Fruit fly (Drosophila melanogaster) whole organism, embryonic: ENCODE data around the gene CG12182.

Experiments used
- Bteb2 ChIP-seq: fragments of 200-800 bp; sonication (Bioruptor generic); optimal IDR thresholded peaks from 2 replicates; lab custom pipeline; 2016; ENCODE audit warnings: missing biosample characterization, missing genetic modification characterization
- CG10565 ChIP-seq: fragments of 200-800 bp; sonication (Bioruptor generic); optimal IDR thresholded peaks from 3 replicates; lab custom pipeline; 2016; ENCODE audit warnings: missing biosample characterization, mild to moderate bottlenecking, missing genetic modification characterization
- CG10979 ChIP-seq: fragments of 200-800 bp; sonication (Bioruptor generic); optimal IDR thresholded peaks from 2 replicates; lab custom pipeline; 2018; ENCODE audit warnings: missing biosample characterization, mild to moderate bottlenecking, missing genetic modification characterization, moderate library complexity
- CG13123 ChIP-seq: fragments of 200-800 bp; sonication (Bioruptor generic); optimal IDR thresholded peaks from 2 replicates; lab custom pipeline; 2016; ENCODE audit warnings: missing biosample characterization, missing genetic modification characterization
- CG13624 ChIP-seq: fragments of 200-800 bp; sonication (Bioruptor generic); optimal IDR thresholded peaks from 2 replicates; lab custom pipeline; 2016; ENCODE audit warnings: missing biosample characterization, missing genetic modification characterization
- CG13775 ChIP-seq: fragments of 200-800 bp; sonication (Bioruptor generic); optimal IDR thresholded peaks from 3 replicates; lab custom pipeline; 2017; ENCODE audit warnings: missing biosample characterization, mild to moderate bottlenecking, missing genetic modification characterization
- CG14050 ChIP-seq: fragments of 200-800 bp; sonication (Bioruptor generic); IDR thresholded peaks from 3 replicates; pipeline ENCODE4 v1.3.6; 2022; ENCODE audit warnings: missing biosample characterization, missing genetic modification characterization
- CG1602 ChIP-seq: fragments of 200-800 bp; sonication (Bioruptor generic); optimal IDR thresholded peaks from 3 replicates; lab custom pipeline; 2016; ENCODE audit warnings: missing biosample characterization, missing genetic modification characterization
- CG16779 ChIP-seq: fragments of 200-800 bp; sonication (Bioruptor generic); IDR thresholded peaks from 2 replicates; pipeline ENCODE4 v1.3.6; 2022; ENCODE audit warnings: missing biosample characterization, missing genetic modification characterization
- CG16815 ChIP-seq: fragments of 200-800 bp; sonication (Bioruptor generic); optimal IDR thresholded peaks from 3 replicates; lab custom pipeline; 2017; ENCODE audit warnings: missing biosample characterization, mild to moderate bottlenecking, missing genetic modification characterization
- CG17829 ChIP-seq: fragments of 200-800 bp; optimal IDR thresholded peaks from 2 replicates; lab custom pipeline; 2019; ENCODE audit warnings: missing biosample characterization, mild to moderate bottlenecking, missing genetic modification characterization, moderate library complexity
- CG17912 ChIP-seq: fragments of 200-800 bp; sonication (Bioruptor generic); optimal IDR thresholded peaks from 2 replicates; lab custom pipeline; 2018; ENCODE audit warnings: missing biosample characterization, mild to moderate bottlenecking, missing genetic modification characterization
- CG18476 ChIP-seq: fragments of 200-800 bp; sonication (Bioruptor generic); optimal IDR thresholded peaks from 2 replicates; lab custom pipeline; 2016; ENCODE audit warnings: missing biosample characterization, mild to moderate bottlenecking, missing genetic modification characterization
- CG18599 ChIP-seq: fragments of 200-800 bp; sonication (Bioruptor generic); optimal IDR thresholded peaks from 3 replicates; lab custom pipeline; 2017; ENCODE audit warnings: missing biosample characterization, missing genetic modification characterization, mild to moderate bottlenecking, moderate library complexity, missing genetic modification reagents
- CG18619 ChIP-seq: fragments of 200-800 bp; sonication (Bioruptor generic); optimal IDR thresholded peaks from 3 replicates; lab custom pipeline; 2017; ENCODE audit warnings: missing biosample characterization, mild to moderate bottlenecking, missing genetic modification characterization
- CG2712 ChIP-seq: fragments of 200-800 bp; optimal IDR thresholded peaks from 3 replicates; lab custom pipeline; 2019; ENCODE audit warnings: missing biosample characterization, mild to moderate bottlenecking, missing genetic modification characterization, moderate library complexity
- CG3163 ChIP-seq: fragments of 200-800 bp; sonication (Bioruptor generic); optimal IDR thresholded peaks from 3 replicates; lab custom pipeline; 2016; ENCODE audit warnings: missing biosample characterization, missing genetic modification characterization
- CG4360 ChIP-seq: fragments of 200-800 bp; sonication (Bioruptor generic); IDR thresholded peaks from 2 replicates; pipeline ENCODE4 v1.3.6; 2022; ENCODE audit warnings: missing biosample characterization, missing genetic modification characterization
- CG4617 ChIP-seq: fragments of 200-800 bp; sonication (Bioruptor generic); optimal IDR thresholded peaks from 3 replicates; lab custom pipeline; 2016; ENCODE audit warnings: missing biosample characterization, missing genetic modification characterization, borderline replicate concordance
- CG7357 ChIP-seq: fragments of 200-800 bp; sonication (Bioruptor generic); IDR thresholded peaks from 3 replicates; pipeline ENCODE4 v1.3.6; 2022; ENCODE audit warnings: missing biosample characterization, missing genetic modification characterization
- CG7372 ChIP-seq: fragments of 200-800 bp; sonication (Bioruptor generic); IDR thresholded peaks from 2 replicates; pipeline ENCODE4 v1.3.6; 2022; ENCODE audit warnings: missing biosample characterization, missing genetic modification characterization
- CG8478 ChIP-seq: fragments of >200 bp; optimal IDR thresholded peaks from 2 replicates; lab custom pipeline; 2018
- CHES-1-like ChIP-seq: fragments of 200-800 bp; sonication (Bioruptor generic); optimal IDR thresholded peaks from 2 replicates; lab custom pipeline; 2016; ENCODE audit warnings: missing biosample characterization, missing genetic modification characterization
- CrebB ChIP-seq: fragments of 200-800 bp; sonication (Bioruptor generic); optimal IDR thresholded peaks from 3 replicates; lab custom pipeline; 2018; ENCODE audit warnings: missing biosample characterization, mild to moderate bottlenecking, missing genetic modification characterization
- Ets65A ChIP-seq: fragments of 200-800 bp; sonication (Bioruptor generic); peaks from one replicate; lab custom pipeline; 2016; ENCODE audit warnings: missing biosample characterization, missing genetic modification characterization
- Fer1 ChIP-seq: fragments of 200-800 bp; sonication (Bioruptor generic); optimal IDR thresholded peaks from 2 replicates; lab custom pipeline; 2017; ENCODE audit warnings: missing biosample characterization, mild to moderate bottlenecking, missing genetic modification characterization
- HLH3B ChIP-seq: fragments of 200-800 bp; sonication (Bioruptor generic); IDR thresholded peaks from 2 replicates; pipeline ENCODE4 v1.3.6; 2022; ENCODE audit warnings: missing biosample characterization, missing genetic modification characterization
- Hr3 ChIP-seq: fragments of 200-800 bp; sonication (Bioruptor generic); optimal IDR thresholded peaks from 3 replicates; lab custom pipeline; 2016; ENCODE audit warnings: missing biosample characterization, missing genetic modification characterization
- Hr78 ChIP-seq, 2 experiments: fragments of 200-800 bp in 1 of 2; fragments of >200 bp in 1 of 2; sonication (Bioruptor generic) in 1 of 2; optimal IDR thresholded peaks; 2 replicates each; lab custom pipeline; 2017 to 2019; ENCODE audit warnings: missing biosample characterization in 2 of 2, missing genetic modification characterization in 2 of 2, mild to moderate bottlenecking in 1 of 2, moderate library complexity in 1 of 2
- Kr ChIP-seq: fragments of 200-800 bp; sonication (Bioruptor generic); optimal IDR thresholded peaks from 2 replicates; lab custom pipeline; 2017; ENCODE audit warnings: missing biosample characterization, mild to moderate bottlenecking, missing genetic modification characterization
- Myb ChIP-seq: fragments of 200-800 bp; sonication (Bioruptor generic); optimal IDR thresholded peaks from 2 replicates; lab custom pipeline; 2016; ENCODE audit warnings: missing biosample characterization, missing genetic modification characterization
- Nf-YB ChIP-seq: fragments of 200-800 bp; sonication (Bioruptor generic); optimal IDR thresholded peaks from 3 replicates; lab custom pipeline; 2019; ENCODE audit warnings: missing biosample characterization, mild to moderate bottlenecking, missing genetic modification characterization, moderate library complexity
- Optix ChIP-seq: fragments of 200-800 bp; sonication (Bioruptor generic); IDR thresholded peaks from 3 replicates; pipeline ENCODE4 v1.3.6; 2022; ENCODE audit warnings: missing biosample characterization, missing genetic modification characterization
- TFAM ChIP-seq: fragments of 200-800 bp; sonication (Bioruptor generic); optimal IDR thresholded peaks from 2 replicates; lab custom pipeline; 2017; ENCODE audit warnings: missing biosample characterization, missing genetic modification characterization, inconsistent platforms
- aop ChIP-seq: fragments of 200-800 bp; sonication (Bioruptor generic); IDR thresholded peaks from 2 replicates; pipeline ENCODE4 v1.3.6; 2022; ENCODE audit warnings: missing biosample characterization, missing genetic modification characterization
- bbx ChIP-seq: fragments of 200-800 bp; sonication (Bioruptor generic); IDR thresholded peaks from 2 replicates; pipeline ENCODE4 v1.3.6; 2022; ENCODE audit warnings: missing biosample characterization, missing genetic modification characterization; ENCODE audit not compliant: partially characterized antibody
- cato ChIP-seq: fragments of 200-800 bp; sonication (Bioruptor generic); optimal IDR thresholded peaks from 2 replicates; lab custom pipeline; 2016; ENCODE audit warnings: missing biosample characterization, missing genetic modification characterization, borderline replicate concordance
- grau ChIP-seq: fragments of 200-800 bp; optimal IDR thresholded peaks from 3 replicates; lab custom pipeline; 2019; ENCODE audit warnings: missing biosample characterization, mild to moderate bottlenecking, missing genetic modification characterization, moderate library complexity
- pb ChIP-seq: fragments of 200-800 bp; sonication (Bioruptor generic); optimal IDR thresholded peaks from 3 replicates; lab custom pipeline; 2016; ENCODE audit warnings: missing biosample characterization, missing genetic modification characterization
- pnt ChIP-seq: fragments of 200-800 bp; sonication (Bioruptor generic); optimal IDR thresholded peaks from 3 replicates; lab custom pipeline; 2016; ENCODE audit warnings: missing biosample characterization, missing genetic modification characterization
- pum ChIP-seq: fragments of 200-800 bp; sonication (Bioruptor generic); optimal IDR thresholded peaks from 2 replicates; lab custom pipeline; 2016; ENCODE audit warnings: missing biosample characterization, missing genetic modification characterization
- sens ChIP-seq: fragments of 200-800 bp; sonication (Bioruptor generic); peaks from one replicate; lab custom pipeline; 2016; ENCODE audit warnings: missing biosample characterization, missing genetic modification characterization
- sima ChIP-seq: fragments of 200-800 bp; sonication (Bioruptor generic); optimal IDR thresholded peaks from 2 replicates; lab custom pipeline; 2016; ENCODE audit warnings: missing biosample characterization, missing genetic modification characterization
- slou ChIP-seq: fragments of 200-800 bp; sonication (Bioruptor generic); optimal IDR thresholded peaks from 3 replicates; lab custom pipeline; 2016; ENCODE audit warnings: missing biosample characterization, missing genetic modification characterization
- sna ChIP-seq: fragments of 200-800 bp; sonication (Bioruptor generic); IDR thresholded peaks from 2 replicates; pipeline ENCODE4 v1.3.6; 2022; ENCODE audit warnings: missing biosample characterization, missing genetic modification characterization; ENCODE audit not compliant: partially characterized antibody
- tap ChIP-seq: fragments of 200-800 bp; optimal IDR thresholded peaks from 3 replicates; lab custom pipeline; 2019; ENCODE audit warnings: missing biosample characterization, mild to moderate bottlenecking, missing genetic modification characterization, moderate library complexity
- tna ChIP-seq: fragments of 200-800 bp; sonication (Bioruptor generic); IDR thresholded peaks from 2 replicates; pipeline ENCODE4 v1.3.6; 2022; ENCODE audit warnings: missing biosample characterization, missing genetic modification characterization; ENCODE audit not compliant: partially characterized antibody
- tx ChIP-seq: fragments of 200-800 bp; sonication (Bioruptor generic); optimal IDR thresholded peaks from 2 replicates; lab custom pipeline; 2016; ENCODE audit warnings: missing biosample characterization, missing genetic modification characterization
- vfl ChIP-seq: fragments of 200-800 bp; sonication (Bioruptor generic); optimal IDR thresholded peaks from 2 replicates; lab custom pipeline; 2016; ENCODE audit warnings: missing biosample characterization, missing genetic modification characterization
- wek ChIP-seq: fragments of 200-800 bp; sonication (Bioruptor generic); optimal IDR thresholded peaks from 3 replicates; lab custom pipeline; 2018; ENCODE audit warnings: missing biosample characterization, mild to moderate bottlenecking, missing genetic modification characterization, moderate library complexity

The CG12182 gene

dm6 chr3L:2582753-2583536 is 16.4 kb downstream of the CG12182 start (continued):
- TF ChIP-seq aop (GFP tag; lab: Robert Waterston, UW) (0 out of 2 replicates have a peak, but pooled peaks have one; percentile 52), CG2712 (peak; percentile 91), CG1602 (GFP tag; lab: Kevin White, UChicago) (peak; percentile 67), CG17829 (tag; lab: Kevin White, UChicago) (peak; percentile 85), CG14050 (GFP tag; lab: Robert Waterston, UW) (peak; percentile 68), slou (GFP tag; lab: Kevin White, UChicago) (no peak), Bteb2 (GFP tag; lab: Kevin White, UChicago) (peak; percentile 30), CG7357 (GFP tag; lab: Robert Waterston, UW) (peak; percentile 71), cato (GFP tag; lab: Kevin White, UChicago) (peak; percentile 63), Ets65A (peak; percentile 97), CG10979 (peak; percentile 88), tx (GFP tag; lab: Kevin White, UChicago) (peak; percentile 64), wek (GFP tag; lab: Kevin White, UChicago) (peak; percentile 42), CG13775 (peak; percentile 60), tap (tag; lab: Kevin White, UChicago) (peak; percentile 91), tna (GFP tag; lab: Robert Waterston, UW) (no peak), HLH3B (peak; percentile 86), pnt (peak; percentile 58), CG8478 (lab: Kevin White, UChicago) (no peak), grau (peak; percentile 75), Nf-YB (peak; percentile 37), Hr3 (GFP tag; lab: Kevin White, UChicago) (peak; percentile 75), CG4360 (GFP tag; lab: Robert Waterston, UW) (peak; percentile 54), vfl (no peak), TFAM (GFP tag; lab: Kevin White, UChicago) (peak; percentile 49), CG4617 (GFP tag; lab: Kevin White, UChicago) (peak; percentile 57), sima (GFP tag; lab: Kevin White, UChicago) (peak; percentile 53), CG7372 (GFP tag; lab: Robert Waterston, UW) (peak; percentile 66), Fer1 (GFP tag; lab: Kevin White, UChicago) (peak; percentile 58), pum (GFP tag; lab: Kevin White, UChicago) (peak; percentile 73), CG13624 (GFP tag; lab: Kevin White, UChicago) (peak; percentile 49), Optix (GFP tag; lab: Robert Waterston, UW) (peak; percentile 87), Kr (GFP tag; lab: Kevin White, UChicago) (no peak), Myb (peak; percentile 25), CG16779 (GFP tag; lab: Robert Waterston, UW) (no peak), CG13123 (GFP tag; lab: Kevin White, UChicago) (peak; percentile 26), CG10565 (GFP tag; lab: Kevin White, UChicago) (peak; percentile 15), CG16815 (peak; percentile 15), CG3163 (GFP tag; lab: Kevin White, UChicago) (peak; percentile 42), CG18619 (GFP tag; lab: Kevin White, UChicago) (peak; percentile 46), CG17912 (GFP tag; lab: Kevin White, UChicago) (no peak), CG18599 (peak; percentile 54), CHES-1-like (peak; percentile 37), CG18476 (GFP tag; lab: Kevin White, UChicago) (peak; percentile 67), pb (GFP tag; lab: Kevin White, UChicago) (peak; percentile 64), sens (GFP tag; lab: Kevin White, UChicago) (peak; percentile 96), sna (GFP tag; lab: Robert Waterston, UW) (no peak), CrebB (tag; lab: Kevin White, UChicago) (peak; percentile 50), Hr78 (GFP tag; optimal IDR thresholded peaks at IDR 0.05; lab: Kevin White, UChicago) (no peak), bbx (no peak)
